Worm (Caenorhabditis elegans): ENCODE results near the gene oxy-4.
A peak's percentile ranks its signal among the peaks of the same experiment; 100 is the strongest.

oxy-4 gene

ce11 chrIII:5112998-5113397 lies 45.6 kb downstream of the oxy-4 start:
- no peak for TF ChIP-seq F33H1.4 (GFP tag; IDR thresholded peaks at IDR 0.05)
- TF ChIP-seq nhr-80 (tag; optimal IDR thresholded peaks at IDR 0.05), result peak; percentile 23

ce11 chrIII:5112399-5112798 lies 46.2 kb downstream of the oxy-4 start:
- TF ChIP-seq pbrm-1 (GFP tag; IDR thresholded peaks at IDR 0.05) (no peak), Y53F4B.3 (GFP tag; IDR thresholded peaks at IDR 0.05) (no peak), attf-6 (GFP tag; IDR thresholded peaks at IDR 0.05) (no peak), F57A8.1 (GFP tag; optimal IDR thresholded peaks at IDR 0.05) (no peak), B0336.3 (GFP tag; IDR thresholded peaks at IDR 0.05) (no peak), D2030.7 (GFP tag; IDR thresholded peaks at IDR 0.05) (no peak), nhr-80 (tag; optimal IDR thresholded peaks at IDR 0.05) (no peak), sea-2 (GFP tag; IDR thresholded peaks at IDR 0.05) (no peak), lin-40 (tag; optimal IDR thresholded peaks at IDR 0.05) (no peak), snpc-1.1 (tag; optimal IDR thresholded peaks at IDR 0.05; ENCODE audit: insufficient read depth) (no peak), nfya-1 (tag; optimal IDR thresholded peaks at IDR 0.05; ENCODE audit: borderline replicate concordance, insufficient read depth) (no peak)

- TF ChIP-seq unc-62 (GFP tag; optimal IDR thresholded peaks at IDR 0.05) (no peak), hlh-12 (tag; optimal IDR thresholded peaks at IDR 0.05) (no peak), madf-3 (GFP tag; IDR thresholded peaks at IDR 0.05) (no peak), D2030.7 (GFP tag; IDR thresholded peaks at IDR 0.05) (no peak), egrh-3 (GFP tag; IDR thresholded peaks at IDR 0.05) (no peak), C06A6.2 (GFP tag; conservative IDR thresholded peaks at IDR 0.05) (no peak), B0019.2 (GFP tag; conservative IDR thresholded peaks at IDR 0.05) (no peak), madf-6 (GFP tag; IDR thresholded peaks at IDR 0.05) (no peak)
These were observed 49.2 kb downstream of the oxy-4 start, which contains the start of gene sax-2 for ce11 chrIII:5109401-5109800. Gene sax-2 (plus strand): TSS chrIII:5109701.

DNA sequence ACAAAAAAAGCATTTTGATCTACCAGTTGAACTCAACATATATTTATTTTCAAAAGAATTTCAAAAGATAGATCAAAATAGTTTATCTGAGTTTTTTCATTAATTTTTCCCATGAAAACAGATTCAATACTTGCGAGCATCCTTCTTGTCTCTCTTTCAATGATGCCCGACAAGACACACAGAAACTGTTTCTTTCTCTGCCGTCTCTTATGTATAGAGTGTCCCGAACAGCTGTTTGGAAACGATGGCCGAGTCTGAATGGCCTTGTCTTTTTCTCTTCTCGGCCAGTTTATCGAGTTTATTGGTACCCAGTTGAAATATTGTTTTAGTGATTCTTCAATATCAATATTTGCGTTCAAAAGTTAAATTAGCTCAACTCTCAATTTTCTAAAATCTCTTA lies 49.8 kb downstream of the oxy-4 start:
- TF ChIP-seq ZK185.1 (tag; optimal IDR thresholded peaks at IDR 0.05; ENCODE audit: poor library complexity, severe bottlenecking) (peak; percentile 47), ets-4 (GFP tag; optimal IDR thresholded peaks at IDR 0.05) (no peak), ceh-79 (tag; optimal IDR thresholded peaks at IDR 0.05) (no peak), hmg-20 (GFP tag; IDR thresholded peaks at IDR 0.05) (no peak), mxl-1 (tag; optimal IDR thresholded peaks at IDR 0.05) (no peak), ztf-6 (GFP tag; IDR thresholded peaks at IDR 0.05) (no peak), efl-1 (GFP tag; optimal IDR thresholded peaks at IDR 0.05) (peak; percentile 23), tlf-1 (GFP tag; optimal IDR thresholded peaks at IDR 0.05) (no peak), F39B2.1 (GFP tag; IDR thresholded peaks at IDR 0.05) (no peak), unc-130 (GFP tag; optimal IDR thresholded peaks at IDR 0.05) (no peak), nhr-90 (tag; optimal IDR thresholded peaks at IDR 0.05) (no peak), let-607 (tag; optimal IDR thresholded peaks at IDR 0.05) (no peak), madf-8 (GFP tag; conservative IDR thresholded peaks at IDR 0.05) (0 out of 2 replicates have a peak, but pooled peaks have one; percentile 28), ztf-18 (tag; optimal IDR thresholded peaks at IDR 0.05) (peak; percentile 30), F23B12.7 (tag; optimal IDR thresholded peaks at IDR 0.05; ENCODE audit: insufficient read depth) (peak; percentile 5), ceh-40 (GFP tag; IDR thresholded peaks at IDR 0.05) (no peak), let-526 (GFP tag; IDR thresholded peaks at IDR 0.05) (no peak), ztf-28 (GFP tag; IDR thresholded peaks at IDR 0.05) (no peak), Y79H2A.3 (GFP tag; conservative IDR thresholded peaks at IDR 0.05) (no peak), egl-18 (GFP tag; IDR thresholded peaks at IDR 0.05) (no peak), rpc-1 (optimal IDR thresholded peaks at IDR 0.05) (no peak), rpc-1 (tag; optimal IDR thresholded peaks at IDR 0.05) (no peak), mel-28 (tag; optimal IDR thresholded peaks at IDR 0.05; ENCODE audit: borderline replicate concordance) (no peak), lin-54 (GFP tag; optimal IDR thresholded peaks at IDR 0.05) (no peak), dox-1 (GFP tag; IDR thresholded peaks at IDR 0.05) (no peak), lag-1 (GFP tag; IDR thresholded peaks at IDR 0.05) (no peak), T26A5.8 (tag; optimal IDR thresholded peaks at IDR 0.05) (no peak), madf-6 (GFP tag; IDR thresholded peaks at IDR 0.05) (peak; percentile 57; the same call in 1 of the 2 replicates)

All from whole organism, young adult.